Worm (Caenorhabditis elegans) whole organism, L4/young adult: ENCODE results near the gene spp-7.

ENCODE experiments used
- W03F9.2 ChIP-seq: fragments of 150-350 bp; optimal IDR thresholded peaks from 2 replicates; lab custom pipeline; 2014; ENCODE audit warnings: missing biosample characterization, missing genetic modification characterization
- dao-5 ChIP-seq: sonication (generic microtip); optimal IDR thresholded peaks from 2 replicates; lab custom pipeline; 2016; ENCODE audit warnings: missing genotype, missing genetic modification characterization, moderate library complexity, missing compliant biosample characterization

ce11 chrIV:5393566-5393965 lies 22.0 kb downstream of the spp-7 start:
- TF ChIP-seq W03F9.2 (tag; lab: Kevin White, UChicago) (no peak), dao-5 (tag; lab: Kevin White, UChicago) (no peak)
